Fruit fly (Drosophila melanogaster) whole organism, embryonic: ENCODE results near the gene CG13893.

Experiments
- CG1602 ChIP-seq: fragments of 200-800 bp; sonication (Bioruptor generic); optimal IDR thresholded peaks from 3 replicates; lab custom pipeline; 2016; ENCODE audit warnings: missing biosample characterization, missing genetic modification characterization
- CG17361 ChIP-seq: fragments of 200-800 bp; sonication (Bioruptor generic); IDR thresholded peaks from 3 replicates; pipeline ENCODE4 v1.3.6; 2022; ENCODE audit warnings: missing biosample characterization, missing genetic modification characterization
- CG6683 ChIP-seq: fragments of 200-800 bp; sonication (Bioruptor generic); optimal IDR thresholded peaks from 2 replicates; lab custom pipeline; 2017; ENCODE audit warnings: missing biosample characterization, mild to moderate bottlenecking, missing genetic modification characterization, missing genetic modification reagents
- Ets97D ChIP-seq: fragments of 200-800 bp; sonication (Bioruptor generic); optimal IDR thresholded peaks from 3 replicates; lab custom pipeline; 2016; ENCODE audit warnings: missing biosample characterization, missing genetic modification characterization
- Gsc ChIP-seq: fragments of 200-800 bp; sonication (Bioruptor generic); IDR thresholded peaks from 2 replicates; pipeline ENCODE4 v1.3.6; 2022; ENCODE audit warnings: missing biosample characterization, missing genetic modification characterization
- Jarid2 ChIP-seq: fragments of 200-800 bp; sonication (Bioruptor generic); optimal IDR thresholded peaks from 3 replicates; lab custom pipeline; 2017; ENCODE audit warnings: mild to moderate bottlenecking, missing biosample characterization, missing genetic modification reagents, missing genetic modification characterization
- Lpt ChIP-seq: fragments of >200 bp; optimal IDR thresholded peaks from 2 replicates; lab custom pipeline; 2018; ENCODE audit warnings: missing biosample characterization, missing genetic modification characterization
- emc ChIP-seq: fragments of 200-800 bp; sonication (Bioruptor generic); optimal IDR thresholded peaks from 2 replicates; lab custom pipeline; 2016; ENCODE audit warnings: missing biosample characterization, missing genetic modification characterization
- esg ChIP-seq: fragments of 200-800 bp; sonication (Bioruptor generic); conservative IDR thresholded peaks from 2 replicates; pipeline ENCODE4 v1.3.6; 2022; ENCODE audit warnings: missing biosample characterization, missing genetic modification characterization
- hb ChIP-seq: fragments of 200-800 bp; sonication (Bioruptor generic); IDR thresholded peaks from 3 replicates; pipeline ENCODE4 v1.3.6; 2022; ENCODE audit warnings: missing biosample characterization, missing genetic modification characterization; ENCODE audit not compliant: partially characterized antibody
- luna ChIP-seq: fragments of 200-800 bp; sonication (Bioruptor generic); optimal IDR thresholded peaks from 2 replicates; lab custom pipeline; 2016; ENCODE audit warnings: missing biosample characterization, missing genetic modification characterization
- nerfin-1 ChIP-seq: fragments of 200-800 bp; sonication (Bioruptor generic); optimal IDR thresholded peaks from 3 replicates; lab custom pipeline; 2019; ENCODE audit warnings: missing biosample characterization, mild to moderate bottlenecking, missing genetic modification characterization, moderate library complexity
- zen2 ChIP-seq: fragments of 200-800 bp; sonication (Bioruptor generic); IDR thresholded peaks from 3 replicates; pipeline ENCODE4 v1.3.6; 2022; ENCODE audit warnings: missing biosample characterization, missing genetic modification characterization; ENCODE audit not compliant: partially characterized antibody

DNA sequence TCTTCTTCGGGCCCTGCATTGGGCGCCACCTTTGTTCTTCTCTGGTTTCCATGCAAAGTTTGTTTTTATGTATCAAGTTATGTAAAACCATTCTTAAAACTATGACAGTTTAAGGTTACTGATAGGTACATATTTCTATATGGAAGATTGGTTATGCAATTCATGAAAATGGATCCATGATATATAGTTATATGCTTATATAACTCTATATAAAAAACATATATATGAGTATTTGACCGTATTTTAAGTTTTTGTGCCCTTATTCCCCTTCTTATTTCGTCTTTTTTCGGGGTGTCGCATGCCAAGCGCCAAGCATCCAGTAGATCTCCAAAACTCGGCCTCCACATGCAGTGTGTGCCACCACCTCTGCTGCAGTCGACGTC is 12.3 kb upstream of the CG13893 start:
- TF ChIP-seq hb (GFP tag; lab: Robert Waterston, UW): no peak
- no peak for TF ChIP-seq CG17361 (GFP tag; lab: Robert Waterston, UW)
- TF ChIP-seq Gsc (GFP tag; lab: Robert Waterston, UW): no peak
- TF ChIP-seq luna: no peak
- TF ChIP-seq Jarid2 (GFP tag; lab: Kevin White, UChicago): no peak
- no peak for TF ChIP-seq Lpt (GFP tag; lab: Kevin White, UChicago)
- TF ChIP-seq CG1602: no peak
- TF ChIP-seq Ets97D (GFP tag; lab: Kevin White, UChicago): no peak
- TF ChIP-seq nerfin-1 (tag; lab: Kevin White, UChicago): no peak
- TF ChIP-seq esg (GFP tag; lab: Robert Waterston, UW): no peak
- TF ChIP-seq emc (GFP tag; lab: Kevin White, UChicago): no peak
- TF ChIP-seq CG6683 (GFP tag; lab: Kevin White, UChicago): no peak
- no peak for TF ChIP-seq zen2 (GFP tag; lab: Robert Waterston, UW)
